Worm (Caenorhabditis elegans): ENCODE measurements around the gene M01H9.10.

DNA sequence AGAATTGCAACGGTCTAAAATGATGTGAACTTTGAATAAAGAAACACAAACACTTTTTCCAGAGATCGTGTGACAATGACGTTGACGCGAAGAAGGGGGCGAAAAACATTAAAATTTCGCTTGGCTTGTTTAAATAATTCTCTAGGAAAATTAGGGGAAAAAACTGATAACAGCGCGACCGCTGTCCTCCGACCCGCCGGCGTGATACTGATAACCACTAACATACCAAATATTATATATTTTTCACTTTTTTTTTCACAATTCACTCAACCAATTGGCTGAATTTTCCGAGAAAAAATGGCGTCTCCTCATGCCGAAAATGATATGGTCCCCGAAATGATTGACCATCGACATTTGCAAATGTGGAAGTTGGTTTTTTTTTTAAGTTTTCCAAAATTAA, 30.1 kb downstream of the M01H9.10 start:
- no peak for TF ChIP-seq egl-27 (tag; optimal IDR thresholded peaks at IDR 0.05)
- TF ChIP-seq ceh-82 (tag; optimal IDR thresholded peaks at IDR 0.05): no peak
